Worm (Caenorhabditis elegans): ENCODE results near the gene str-145.

- TF ChIP-seq dao-5 (tag; optimal IDR thresholded peaks at IDR 0.05) (no peak), W03F9.2 (tag; optimal IDR thresholded peaks at IDR 0.05) (no peak), him-1 (tag; optimal IDR thresholded peaks at IDR 0.05) (no peak)
Observed at ce11 chrV:8075712-8076111, 22.4 kb downstream of the str-145 start, which contains the start of gene catp-3.
